Fruit fly (Drosophila melanogaster) whole organism, pupa: ENCODE results near the gene CG3457.

Source experiments
- CG10348 ChIP-seq: fragments of 200-800 bp; sonication (Bioruptor generic); IDR thresholded peaks from 2 replicates; pipeline ENCODE4 v1.3.6; 2022; ENCODE audit warnings: missing biosample characterization, missing genetic modification characterization
- CG12605 ChIP-seq: fragments of 200-800 bp; sonication (Bioruptor generic); IDR thresholded peaks from 2 replicates; pipeline ENCODE4 v1.3.6; 2022; ENCODE audit warnings: missing biosample characterization, missing genetic modification characterization
- CG13204 ChIP-seq: fragments of 200-800 bp; sonication (Bioruptor generic); optimal IDR thresholded peaks from 2 replicates; lab custom pipeline; 2018; ENCODE audit warnings: missing biosample characterization, mild to moderate bottlenecking, missing genetic modification characterization, moderate library complexity
- CG14655 ChIP-seq: fragments of 200-800 bp; sonication (Bioruptor generic); optimal IDR thresholded peaks from 3 replicates; lab custom pipeline; 2017; ENCODE audit warnings: mild to moderate bottlenecking, missing biosample characterization, missing genetic modification reagents, missing genetic modification characterization
- CG15710 ChIP-seq: fragments of 200-800 bp; sonication (Bioruptor generic); optimal IDR thresholded peaks from 2 replicates; lab custom pipeline; 2018; ENCODE audit warnings: missing biosample characterization, mild to moderate bottlenecking, missing genetic modification characterization, moderate library complexity
- CG17806 ChIP-seq: fragments of 200-800 bp; sonication (Bioruptor generic); optimal IDR thresholded peaks from 2 replicates; lab custom pipeline; 2018; ENCODE audit warnings: missing biosample characterization, mild to moderate bottlenecking, missing genetic modification characterization, moderate library complexity
- CG32121 ChIP-seq: fragments of 200-800 bp; sonication (Bioruptor generic); IDR thresholded peaks from 2 replicates; pipeline ENCODE4 v1.3.6; 2022; ENCODE audit warnings: missing biosample characterization, missing genetic modification characterization
- CG34367 ChIP-seq: fragments of 200-800 bp; sonication (Bioruptor generic); optimal IDR thresholded peaks from 2 replicates; lab custom pipeline; 2018; ENCODE audit warnings: missing biosample characterization, mild to moderate bottlenecking, missing genetic modification characterization
- CG4496 ChIP-seq: fragments of 200-800 bp; sonication (Bioruptor generic); IDR thresholded peaks from 3 replicates; pipeline ENCODE4 v1.3.6; 2022; ENCODE audit warnings: missing biosample characterization, missing genetic modification characterization
- CG8159 ChIP-seq: fragments of 200-800 bp; sonication (Bioruptor generic); optimal IDR thresholded peaks from 3 replicates; lab custom pipeline; 2018; ENCODE audit warnings: missing biosample characterization, mild to moderate bottlenecking, missing genetic modification characterization, moderate library complexity
- CG8301 ChIP-seq: fragments of 200-800 bp; sonication (Bioruptor generic); optimal IDR thresholded peaks from 2 replicates; lab custom pipeline; 2018; ENCODE audit warnings: missing biosample characterization, mild to moderate bottlenecking, missing genetic modification characterization
- CG9948 ChIP-seq: fragments of 200-800 bp; sonication (Bioruptor generic); optimal IDR thresholded peaks from 2 replicates; lab custom pipeline; 2018; ENCODE audit warnings: missing biosample characterization, mild to moderate bottlenecking, missing genetic modification characterization, moderate library complexity
- D1 ChIP-seq: fragments of 200-800 bp; sonication (Bioruptor generic); optimal IDR thresholded peaks from 2 replicates; lab custom pipeline; 2018; ENCODE audit warnings: missing biosample characterization, mild to moderate bottlenecking, missing genetic modification characterization, moderate library complexity
- EcR ChIP-seq: fragments of 200-800 bp; sonication (Bioruptor generic); optimal IDR thresholded peaks from 3 replicates; lab custom pipeline; 2019; ENCODE audit warnings: missing biosample characterization, missing genetic modification characterization, mild to moderate bottlenecking, moderate library complexity, missing genetic modification reagents
- Ets98B ChIP-seq: fragments of 200-800 bp; sonication (Bioruptor generic); IDR thresholded peaks from 2 replicates; pipeline ENCODE4 v1.3.6; 2022; ENCODE audit warnings: missing biosample characterization, missing genetic modification characterization
- Pif1A ChIP-seq: fragments of 200-800 bp; sonication (Bioruptor generic); optimal IDR thresholded peaks from 3 replicates; lab custom pipeline; 2016; ENCODE audit warnings: missing biosample characterization, missing genetic modification characterization
- Pif1B ChIP-seq: fragments of 200-800 bp; sonication (Bioruptor generic); optimal IDR thresholded peaks from 3 replicates; lab custom pipeline; 2016; ENCODE audit warnings: missing biosample characterization, missing genetic modification characterization
- Snoo ChIP-seq: fragments of 200-800 bp; sonication (Bioruptor generic); optimal IDR thresholded peaks from 3 replicates; lab custom pipeline; 2017; ENCODE audit warnings: missing biosample characterization, mild to moderate bottlenecking, missing genetic modification characterization, inconsistent platforms
- fd96Ca ChIP-seq: fragments of 200-800 bp; sonication (Bioruptor generic); IDR thresholded peaks from 3 replicates; pipeline ENCODE4 v1.3.6; 2022; ENCODE audit warnings: missing biosample characterization, missing genetic modification characterization
- gl ChIP-seq: fragments of 200-800 bp; sonication (Bioruptor generic); optimal IDR thresholded peaks from 2 replicates; lab custom pipeline; 2018; ENCODE audit warnings: missing biosample characterization, mild to moderate bottlenecking, missing genetic modification characterization
- rn ChIP-seq: fragments of 200-800 bp; sonication (Bioruptor generic); IDR thresholded peaks from 2 replicates; pipeline ENCODE4 v1.3.6; 2022; ENCODE audit warnings: missing biosample characterization, missing genetic modification characterization

The CG3457 gene

DNA sequence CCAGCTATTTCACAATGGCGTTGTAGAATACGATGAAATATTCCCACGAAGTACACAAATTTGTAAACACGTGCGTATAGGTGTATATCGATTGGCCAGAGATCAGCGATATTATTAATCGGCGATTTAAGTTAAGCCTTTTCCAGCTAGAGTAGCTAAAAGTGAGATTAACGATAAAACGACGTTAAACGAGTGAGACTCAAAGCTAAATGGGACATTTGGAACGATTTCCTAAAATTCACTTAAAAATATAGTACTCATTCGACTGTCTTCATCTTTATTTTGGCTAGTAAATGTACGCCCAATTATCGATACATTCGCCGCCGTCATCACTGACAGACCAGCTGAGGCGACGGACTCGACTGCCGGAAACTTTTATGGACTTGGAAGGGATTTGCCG lies 3.1 kb upstream of the CG3457 start, which contains the start of the genes Nmd3 and CG17776:
Gene Nmd3 (minus strand): TSS at position 106 of the 400 bp plus-strand sequence.
Gene CG17776 (plus strand): TSS at position 163 of the 400 bp plus-strand sequence.
- TF ChIP-seq CG34367 (tag; lab: Kevin White, UChicago) (no peak), Snoo (tag; lab: Kevin White, UChicago) (no peak), CG14655 (no peak), CG32121 (no peak), CG13204 (no peak), CG10348 (GFP tag; lab: Robert Waterston, UW) (no peak), CG8301 (tag; lab: Kevin White, UChicago) (no peak), D1 (tag; lab: Kevin White, UChicago) (no peak), Pif1B (GFP tag; lab: Kevin White, UChicago) (no peak), gl (no peak), Pif1A (no peak)

DNA sequence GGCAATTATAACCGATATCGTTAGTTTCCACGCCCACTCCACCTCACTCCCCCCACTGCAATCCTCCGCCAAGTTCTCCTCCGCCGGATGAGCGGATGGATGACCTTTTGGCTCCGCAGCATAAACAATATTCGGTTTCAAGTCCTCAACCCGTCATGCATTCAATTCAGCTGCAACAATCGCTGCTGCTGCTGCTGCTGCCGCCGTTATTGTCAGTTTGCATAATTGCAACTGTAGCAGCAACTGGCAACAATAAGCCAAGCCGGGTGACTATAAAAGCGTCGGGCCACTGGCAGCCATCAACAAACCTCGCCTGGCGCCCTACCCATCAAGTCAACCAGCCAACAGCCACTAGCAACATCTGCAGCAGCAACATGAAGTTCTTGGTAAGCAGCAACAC lies 1.1 kb upstream of the CG3457 start, which contains the start of gene CG17777:
Gene CG17777 (plus strand): TSS at position 301 of the 400 bp plus-strand sequence.
- TF ChIP-seq CG13204 (no peak), gl (no peak), rn (GFP tag; lab: Robert Waterston, UW) (no peak), Ets98B (GFP tag; lab: Robert Waterston, UW) (no peak), EcR (GFP tag; lab: Kevin White, UChicago) (no peak), Snoo (tag; lab: Kevin White, UChicago) (no peak), CG12605 (GFP tag; lab: Robert Waterston, UW) (no peak), CG15710 (tag; lab: Kevin White, UChicago) (no peak), CG32121 (no peak), Pif1B (GFP tag; lab: Kevin White, UChicago) (no peak), D1 (tag; lab: Kevin White, UChicago) (no peak), CG8301 (tag; lab: Kevin White, UChicago) (no peak), CG9948 (tag; lab: Kevin White, UChicago) (no peak), CG10348 (GFP tag; lab: Robert Waterston, UW) (no peak), CG8159 (no peak), CG14655 (no peak), fd96Ca (no peak), CG4496 (GFP tag; lab: Robert Waterston, UW) (no peak)
- TF ChIP-seq, all 21 proteins: peak for 0

DNA sequence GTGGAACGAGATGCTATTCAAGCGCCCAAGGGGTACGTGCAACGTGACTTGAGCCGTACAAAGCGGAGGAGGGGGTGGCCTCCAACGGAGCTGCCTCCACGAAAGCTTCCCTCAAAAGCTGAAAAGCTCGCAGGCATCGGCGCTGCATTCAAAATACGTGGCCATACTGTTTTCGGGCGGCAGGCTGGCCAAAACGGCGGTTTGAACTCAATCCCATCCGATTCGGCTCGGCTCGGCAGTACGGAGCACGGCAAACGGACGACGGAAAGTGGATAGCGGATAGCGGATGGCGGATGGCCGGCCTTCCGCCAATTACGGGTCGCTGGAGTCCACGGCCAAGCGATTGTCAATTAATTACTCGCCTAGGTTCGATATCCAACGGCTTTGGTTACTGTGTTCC lies 1.3 kb downstream of the CG3457 start, which contains the start of gene Mct1:
Gene Mct1 (plus strand): TSS at position 301 of the 400 bp plus-strand sequence.
- TF ChIP-seq Snoo (tag; lab: Kevin White, UChicago) (no peak), CG17806 (tag; lab: Kevin White, UChicago) (no peak), CG4496 (GFP tag; lab: Robert Waterston, UW) (no peak), D1 (tag; lab: Kevin White, UChicago) (no peak), EcR (GFP tag; lab: Kevin White, UChicago) (no peak)

DNA sequence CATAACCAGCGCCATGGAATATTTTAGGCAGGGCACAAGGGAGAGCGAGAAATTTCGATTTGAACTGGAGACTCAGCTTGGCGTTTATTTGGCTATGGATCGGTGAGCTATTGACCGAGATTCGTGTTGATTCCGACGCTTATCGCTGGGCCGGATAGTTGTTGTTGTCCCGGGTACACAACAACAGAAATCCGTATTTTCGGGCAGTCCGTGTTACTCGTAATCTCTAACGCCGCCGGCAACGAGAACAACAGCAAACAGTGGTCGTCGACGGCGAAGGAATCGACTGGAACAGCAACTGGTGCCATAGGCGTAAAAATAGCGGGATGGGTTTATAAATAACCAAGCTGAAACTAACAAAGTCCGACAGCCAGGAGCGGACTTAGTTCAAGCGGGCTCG lies 4.3 kb downstream of the CG3457 start:
- TF ChIP-seq rn (GFP tag; lab: Robert Waterston, UW): no peak
- TF ChIP-seq EcR (GFP tag; lab: Kevin White, UChicago): no peak
- no peak for TF ChIP-seq CG34367 (tag; lab: Kevin White, UChicago)
- no peak for TF ChIP-seq fd96Ca
- no peak for TF ChIP-seq CG8301 (tag; lab: Kevin White, UChicago)
- TF ChIP-seq D1 (tag; lab: Kevin White, UChicago): no peak
- no peak for TF ChIP-seq CG12605 (GFP tag; lab: Robert Waterston, UW)
- TF ChIP-seq CG17806 (tag; lab: Kevin White, UChicago): no peak
- no peak for TF ChIP-seq CG14655
- TF ChIP-seq Ets98B (GFP tag; lab: Robert Waterston, UW): no peak
- no peak for TF ChIP-seq CG15710 (tag; lab: Kevin White, UChicago)
- no peak for TF ChIP-seq CG4496 (GFP tag; lab: Robert Waterston, UW)
- no peak for TF ChIP-seq CG13204
- no peak for TF ChIP-seq CG8159
- TF ChIP-seq CG9948 (tag; lab: Kevin White, UChicago): no peak
- no peak for TF ChIP-seq gl

DNA sequence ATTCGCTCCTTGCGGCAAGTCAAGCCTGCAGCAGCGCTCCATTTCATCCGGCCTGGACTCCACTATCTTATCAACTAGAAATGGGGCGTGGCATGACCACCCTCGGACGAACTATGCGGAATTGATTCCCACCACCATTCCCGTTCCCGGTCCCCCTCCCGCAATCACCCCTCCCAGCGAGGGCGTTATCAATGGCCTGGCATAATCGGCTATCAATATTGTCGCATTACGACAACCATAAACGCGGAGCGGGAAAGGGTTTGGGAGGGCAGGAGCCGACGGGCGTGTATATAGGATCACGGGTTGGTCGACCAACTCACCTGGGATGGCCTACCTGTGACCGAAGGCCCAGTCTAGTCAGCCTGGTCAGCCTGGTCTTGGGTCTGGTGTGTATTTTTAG lies 5.5 kb downstream of the CG3457 start:
- TF ChIP-seq fd96Ca (no peak), CG12605 (GFP tag; lab: Robert Waterston, UW) (no peak), EcR (GFP tag; lab: Kevin White, UChicago) (no peak), Snoo (tag; lab: Kevin White, UChicago) (no peak), gl (no peak), CG14655 (no peak), CG13204 (no peak), CG10348 (GFP tag; lab: Robert Waterston, UW) (no peak), CG32121 (no peak), Pif1A (no peak), CG15710 (tag; lab: Kevin White, UChicago) (no peak), CG34367 (tag; lab: Kevin White, UChicago) (no peak), D1 (tag; lab: Kevin White, UChicago) (no peak), CG4496 (GFP tag; lab: Robert Waterston, UW) (no peak), Ets98B (GFP tag; lab: Robert Waterston, UW) (no peak), CG8301 (tag; lab: Kevin White, UChicago) (no peak), CG9948 (tag; lab: Kevin White, UChicago) (no peak), CG8159 (no peak), CG17806 (tag; lab: Kevin White, UChicago) (no peak), rn (GFP tag; lab: Robert Waterston, UW) (no peak)

DNA sequence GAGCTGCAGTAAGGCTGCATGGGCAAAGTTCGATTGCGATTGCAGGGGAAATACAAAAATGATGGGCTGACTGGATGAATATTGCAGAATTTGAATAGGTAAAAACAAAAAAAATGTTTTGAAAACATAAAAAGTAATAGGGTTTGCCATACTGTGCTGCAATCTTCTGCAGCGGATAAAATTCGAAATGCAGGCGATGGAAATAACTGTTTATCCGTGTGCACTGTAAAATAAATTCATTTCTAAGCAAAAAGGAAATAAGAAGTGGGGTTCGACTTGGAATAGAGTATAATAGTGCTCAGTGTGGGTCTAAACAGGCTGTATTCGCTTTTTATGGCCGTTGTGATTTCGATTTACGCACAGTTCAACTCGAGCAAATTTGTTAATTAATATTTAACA lies 6.2 kb downstream of the CG3457 start, which contains the start of gene CG14053:
Gene CG14053 (minus strand): TSS at position 101 of the 399 bp plus-strand sequence.
- TF ChIP-seq CG8159 (no peak), fd96Ca (no peak), EcR (GFP tag; lab: Kevin White, UChicago) (no peak)
- TF ChIP-seq, all 21 proteins: peak for 0
